Worm (Caenorhabditis elegans): ENCODE results near the gene T22D1.17.

T22D1.17 gene

ce11 chrIV:6946832-6947231 lies 41.0 kb downstream of the T22D1.17 start:
- TF ChIP-seq F13H6.1 (tag; optimal IDR thresholded peaks at IDR 0.05) (peak; percentile 48), nhr-12 (tag; optimal IDR thresholded peaks at IDR 0.05) (no peak), lsy-2 (tag; optimal IDR thresholded peaks at IDR 0.05) (peak in 1 of 2 experiments; percentile 21), C34F6.9 (tag; optimal IDR thresholded peaks at IDR 0.05) (no peak), sma-9 (GFP tag; optimal IDR thresholded peaks at IDR 0.05) (peak; percentile 18), sma-9 (tag; optimal IDR thresholded peaks at IDR 0.05) (no peak)

ce11 chrIV:6951259-6951658 lies 45.5 kb downstream of the T22D1.17 start:
- TF ChIP-seq nhr-237 (tag; optimal IDR thresholded peaks at IDR 0.05) = no peak
- no peak for TF ChIP-seq nhr-12 (tag; optimal IDR thresholded peaks at IDR 0.05)
- no peak for TF ChIP-seq alr-1 (tag; optimal IDR thresholded peaks at IDR 0.05)
- no peak for TF ChIP-seq lin-13 (GFP tag; optimal IDR thresholded peaks at IDR 0.05)
- TF ChIP-seq ceh-82 (tag; optimal IDR thresholded peaks at IDR 0.05) = no peak

- no peak for TF ChIP-seq lin-13 (GFP tag; optimal IDR thresholded peaks at IDR 0.05)
- peak; percentile 45 for TF ChIP-seq sma-9 (GFP tag; optimal IDR thresholded peaks at IDR 0.05)
- TF ChIP-seq sma-9 (tag; optimal IDR thresholded peaks at IDR 0.05) = no peak
- no peak for TF ChIP-seq zag-1 (tag; optimal IDR thresholded peaks at IDR 0.05)
- TF ChIP-seq peb-1 (tag; optimal IDR thresholded peaks at IDR 0.05) = no peak
- peak; percentile 88 for TF ChIP-seq unc-55 (GFP tag; optimal IDR thresholded peaks at IDR 0.05)
- no peak for TF ChIP-seq lin-39 (tag; optimal IDR thresholded peaks at IDR 0.05)
- TF ChIP-seq unc-62 (GFP tag; optimal IDR thresholded peaks at IDR 0.05) = no peak
- TF ChIP-seq C34F6.9 (tag; optimal IDR thresholded peaks at IDR 0.05) = peak; percentile 27
- TF ChIP-seq blmp-1 (tag; optimal IDR thresholded peaks at IDR 0.05; ENCODE audit: insufficient read depth) = no peak
- TF ChIP-seq F13H6.1 (tag; optimal IDR thresholded peaks at IDR 0.05) = peak; percentile 15
- no peak for TF ChIP-seq skn-1 (tag; optimal IDR thresholded peaks at IDR 0.05)
- no peak for TF ChIP-seq ztf-1 (GFP tag; conservative IDR thresholded peaks at IDR 0.05)
- TF ChIP-seq lsy-2 (tag; optimal IDR thresholded peaks at IDR 0.05) = peak in 1 of 2 experiments; percentile 37
- no peak for TF ChIP-seq crh-2 (tag; optimal IDR thresholded peaks at IDR 0.05)
Observed at ce11 chrIV:6954682-6955081, 48.9 kb downstream of the T22D1.17 start.

Data from whole organism, L2 larva.